Fruit fly (Drosophila melanogaster) whole organism, wandering third instar larva: ENCODE measurements around the gene CG42537.

Source experiments
- Abd-B ChIP-seq: fragments of >200 bp; optimal IDR thresholded peaks from 2 replicates; lab custom pipeline; 2017; ENCODE audit warnings: missing biosample characterization, missing genetic modification characterization
- CG32264 ChIP-seq: fragments of 200-800 bp; sonication (Bioruptor generic); optimal IDR thresholded peaks from 2 replicates; lab custom pipeline; 2016; ENCODE audit warnings: missing biosample characterization, missing genetic modification characterization
- CG9705 ChIP-seq: fragments of 200-800 bp; sonication (Bioruptor generic); optimal IDR thresholded peaks from 2 replicates; lab custom pipeline; 2018; ENCODE audit warnings: missing biosample characterization, mild to moderate bottlenecking, missing genetic modification characterization
- CrebA ChIP-seq: fragments of 200-800 bp; sonication (Bioruptor generic); optimal IDR thresholded peaks from 2 replicates; lab custom pipeline; 2016; ENCODE audit warnings: missing biosample characterization, mild to moderate bottlenecking, missing genetic modification characterization, borderline replicate concordance
- Dfd ChIP-seq: fragments of >200 bp; optimal IDR thresholded peaks from 2 replicates; lab custom pipeline; 2017; ENCODE audit warnings: missing biosample characterization, missing genetic modification characterization
- Dif ChIP-seq: fragments of 200-275, 200-300 bp; sonication (Bioruptor generic); optimal IDR thresholded peaks from 2 replicates; lab custom pipeline; 2018; ENCODE audit warnings: missing biosample characterization, missing genetic modification characterization; ENCODE audit not compliant: partially characterized antibody
- GATAd ChIP-seq: sonication (Bioruptor generic); optimal IDR thresholded peaks from 2 replicates; lab custom pipeline; 2016; ENCODE audit warnings: missing biosample characterization, missing genetic modification characterization
- HLH106 ChIP-seq: fragments of 200-800 bp; optimal IDR thresholded peaks from 3 replicates; lab custom pipeline; 2019; ENCODE audit warnings: missing biosample characterization, mild to moderate bottlenecking, missing genetic modification characterization, moderate library complexity
- Hnf4 ChIP-seq: fragments of 200-800 bp; sonication (Bioruptor generic); optimal IDR thresholded peaks from 2 replicates; lab custom pipeline; 2016; ENCODE audit warnings: missing biosample characterization, mild to moderate bottlenecking, missing genetic modification characterization
- Hr78 ChIP-seq: fragments of >200 bp; optimal IDR thresholded peaks from 2 replicates; lab custom pipeline; 2017; ENCODE audit warnings: missing biosample characterization, missing genetic modification characterization
- Hr83 ChIP-seq: fragments of 200-300 bp; sonication (Bioruptor generic); optimal IDR thresholded peaks from 2 replicates; lab custom pipeline; 2016; ENCODE audit warnings: missing biosample characterization, mild to moderate bottlenecking, missing genetic modification characterization, moderate library complexity; ENCODE audit not compliant: poor library complexity, severe bottlenecking
- Jra ChIP-seq: sonication (Bioruptor generic); optimal IDR thresholded peaks from 2 replicates; lab custom pipeline; 2016; ENCODE audit warnings: missing biosample characterization, missing genetic modification characterization
- Mio ChIP-seq: sonication (Bioruptor generic); optimal IDR thresholded peaks from 2 replicates; lab custom pipeline; 2016; ENCODE audit warnings: missing biosample characterization, missing genetic modification characterization
- N ChIP-seq: fragments of >200 bp; optimal IDR thresholded peaks from 2 replicates; lab custom pipeline; 2018; ENCODE audit warnings: missing biosample characterization, missing external identifiers, missing genetic modification characterization
- Rel ChIP-seq, 2 experiments: fragments of 200-800 bp; sonication (Bioruptor generic) in 1 of 2; optimal IDR thresholded peaks; 2 replicates in 1 of 2; 3 replicates in 1 of 2; lab custom pipeline; 2016 to 2019; ENCODE audit warnings: mild to moderate bottlenecking in 2 of 2, missing biosample characterization in 2 of 2, missing genetic modification characterization in 2 of 2, moderate library complexity in 1 of 2
- Sp1 ChIP-seq: fragments of 200-800 bp; sonication (Bioruptor generic); optimal IDR thresholded peaks from 3 replicates; lab custom pipeline; 2019; ENCODE audit warnings: missing biosample characterization, mild to moderate bottlenecking, missing genetic modification characterization, moderate library complexity
- Vsx2 ChIP-seq: fragments of 200-300, 225-300 bp; sonication (Bioruptor generic); optimal IDR thresholded peaks from 2 replicates; lab custom pipeline; 2018; ENCODE audit warnings: missing biosample characterization, missing genetic modification characterization; ENCODE audit not compliant: partially characterized antibody
- br ChIP-seq: fragments of 200-800 bp; sonication (Bioruptor generic); optimal IDR thresholded peaks from 2 replicates; lab custom pipeline; 2016; ENCODE audit warnings: missing biosample characterization, missing genetic modification characterization
- brk ChIP-seq: fragments of 200-800 bp; sonication (Bioruptor generic); optimal IDR thresholded peaks from 2 replicates; lab custom pipeline; 2016; ENCODE audit warnings: missing biosample characterization, mild to moderate bottlenecking, missing genetic modification characterization
- dl ChIP-seq, 2 experiments: fragments of 175-275, 200-275 bp in 1 of 2; fragments of 200-275 bp in 1 of 2; sonication (Bioruptor generic); optimal IDR thresholded peaks; lab custom pipeline; 2018; ENCODE audit warnings: mild to moderate bottlenecking in 2 of 2, missing biosample characterization in 2 of 2, missing genetic modification characterization in 2 of 2, moderate library complexity in 2 of 2; ENCODE audit not compliant: partially characterized antibody in 2 of 2, insufficient read depth in 1 of 2
- dmrt93B ChIP-seq: fragments of 200-800 bp; sonication (Bioruptor generic); optimal IDR thresholded peaks from 2 replicates; lab custom pipeline; 2018; ENCODE audit warnings: missing biosample characterization, mild to moderate bottlenecking, missing genetic modification characterization
- dsf ChIP-seq: sonication (Bioruptor generic); optimal IDR thresholded peaks from 2 replicates; lab custom pipeline; 2016; ENCODE audit warnings: missing biosample characterization, missing genetic modification characterization, borderline replicate concordance
- ey ChIP-seq: fragments of 200-800 bp; sonication (Bioruptor generic); optimal IDR thresholded peaks from 2 replicates; lab custom pipeline; 2016; ENCODE audit warnings: missing biosample characterization, missing genetic modification characterization
- foxo ChIP-seq, 2 experiments: fragments of 200-800 bp; sonication (Bioruptor generic); optimal IDR thresholded peaks; 2 replicates in 1 of 2; 3 replicates in 1 of 2; lab custom pipeline; 2016 to 2017; ENCODE audit warnings: missing biosample characterization in 2 of 2, missing genetic modification characterization in 2 of 2
- fru ChIP-seq: fragments of 200-800 bp; sonication (Bioruptor generic); optimal IDR thresholded peaks from 3 replicates; lab custom pipeline; 2016; ENCODE audit warnings: missing biosample characterization, mild to moderate bottlenecking, missing genetic modification characterization
- h ChIP-seq: fragments of 200-800 bp; sonication (Bioruptor generic); optimal IDR thresholded peaks from 3 replicates; lab custom pipeline; 2016; ENCODE audit warnings: missing biosample characterization, mild to moderate bottlenecking, missing genetic modification characterization
- jim ChIP-seq: fragments of 175-275, 200-325 bp; sonication (Bioruptor generic); optimal IDR thresholded peaks from 2 replicates; lab custom pipeline; 2016; ENCODE audit warnings: missing biosample characterization, mild to moderate bottlenecking, missing genetic modification characterization
- lola ChIP-seq: fragments of >200 bp; optimal IDR thresholded peaks from 2 replicates; lab custom pipeline; 2017; ENCODE audit warnings: missing biosample characterization, missing genetic modification characterization
- pan ChIP-seq: fragments of >200 bp; optimal IDR thresholded peaks from 2 replicates; lab custom pipeline; 2017
- psq ChIP-seq: fragments of 200-800 bp; sonication (Bioruptor generic); optimal IDR thresholded peaks from 3 replicates; lab custom pipeline; 2017; ENCODE audit warnings: missing biosample characterization, mild to moderate bottlenecking, missing genetic modification characterization, moderate library complexity
- rgr ChIP-seq: fragments of 200-800 bp; sonication (Bioruptor generic); optimal IDR thresholded peaks from 3 replicates; lab custom pipeline; 2016; ENCODE audit warnings: missing biosample characterization, mild to moderate bottlenecking, missing genetic modification characterization
- sage ChIP-seq: fragments of 200-800 bp; sonication (Bioruptor generic); optimal IDR thresholded peaks from 2 replicates; lab custom pipeline; 2016; ENCODE audit warnings: missing biosample characterization, mild to moderate bottlenecking, missing genetic modification characterization
- sv ChIP-seq: fragments of 200-800 bp; sonication (Bioruptor generic); optimal IDR thresholded peaks from 3 replicates; lab custom pipeline; 2016; ENCODE audit warnings: missing biosample characterization, missing genetic modification characterization
- tai ChIP-seq: sonication (Bioruptor generic); optimal IDR thresholded peaks from 2 replicates; lab custom pipeline; 2016; ENCODE audit warnings: missing biosample characterization, missing genetic modification characterization
- usp ChIP-seq: fragments of >200 bp; optimal IDR thresholded peaks from 2 replicates; lab custom pipeline; 2017; ENCODE audit warnings: missing biosample characterization, missing genetic modification characterization
- woc ChIP-seq: sonication (Bioruptor generic); optimal IDR thresholded peaks from 2 replicates; lab custom pipeline; 2016; ENCODE audit warnings: missing biosample characterization, mild to moderate bottlenecking, missing genetic modification characterization

Gene CG42537

DNA sequence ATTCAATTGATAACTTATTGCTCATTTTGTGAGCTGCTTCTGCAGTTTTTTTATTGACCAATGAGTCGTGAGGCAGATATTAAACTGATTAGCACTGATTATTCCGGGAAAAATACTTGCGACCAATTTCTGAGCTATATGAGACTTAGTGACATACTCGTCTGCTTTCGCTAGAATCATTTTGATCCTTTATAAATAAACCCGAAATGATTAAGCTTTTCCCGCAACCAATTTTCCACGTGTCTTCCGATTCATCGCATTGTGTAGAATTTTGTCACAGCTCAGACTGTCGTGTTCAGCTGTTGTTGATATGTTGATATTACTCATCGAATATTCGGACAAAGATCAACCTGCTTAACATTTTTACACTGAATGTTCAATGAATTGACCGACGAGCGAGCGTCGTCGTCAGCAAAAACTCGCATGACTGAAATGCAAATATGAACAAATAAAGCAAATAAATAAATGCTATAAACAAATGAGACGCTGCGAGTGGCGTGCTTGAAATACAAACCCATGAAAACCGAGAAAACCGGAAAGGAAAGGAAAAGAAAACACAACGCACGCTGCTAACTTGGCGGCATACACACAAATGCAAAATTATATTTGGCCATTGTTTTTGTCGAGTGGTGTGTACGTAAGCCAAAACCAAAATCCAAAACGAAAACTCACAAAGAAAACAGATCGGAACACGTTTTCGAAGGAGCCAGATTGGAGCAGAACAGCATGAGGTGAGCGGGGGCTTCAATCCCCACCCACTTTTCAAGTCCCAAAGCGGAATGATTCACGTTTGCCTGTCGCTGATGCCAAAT lies 23.3 kb downstream of the CG42537 start (continued):
- no peak for TF ChIP-seq br (GFP tag; lab: Kevin White, UChicago)
- peak; percentile 19 for TF ChIP-seq h (GFP tag; lab: Kevin White, UChicago)
- TF ChIP-seq jim (GFP tag; lab: Kevin White, UChicago), result no peak
- no peak for TF ChIP-seq ey (GFP tag; lab: Kevin White, UChicago)

DNA sequence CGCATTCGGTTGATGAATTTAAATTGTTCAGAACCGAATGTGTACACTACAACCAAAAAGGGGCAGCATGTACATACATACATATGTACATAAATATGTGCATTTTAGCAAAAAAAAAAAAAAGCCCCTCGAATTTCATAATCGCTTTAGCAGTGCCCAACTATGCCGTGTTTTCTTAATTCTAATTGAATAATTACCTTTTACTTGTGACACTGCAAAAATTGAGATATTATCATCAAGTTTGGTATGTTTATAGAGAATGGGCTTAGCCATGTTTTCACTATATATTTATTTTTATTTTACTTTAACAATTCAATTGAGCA lies 23.9 kb downstream of the CG42537 start:
- no peak for TF ChIP-seq CG9705 (GFP tag; lab: Kevin White, UChicago)
- TF ChIP-seq ey (GFP tag; lab: Kevin White, UChicago), result peak; percentile 9
- peak; percentile 17 for TF ChIP-seq HLH106 (tag; lab: Kevin White, UChicago)
- TF ChIP-seq rgr (GFP tag; lab: Kevin White, UChicago), result peak; percentile 30
- no peak for TF ChIP-seq Hr78 (GFP tag; lab: Kevin White, UChicago)
- no peak for TF ChIP-seq psq (GFP tag; lab: Kevin White, UChicago)
- TF ChIP-seq sage (GFP tag; lab: Kevin White, UChicago), result no peak
- no peak for TF ChIP-seq Hnf4
- TF ChIP-seq Vsx2 (GFP tag; lab: Kevin White, UChicago), result no peak
- no peak for TF ChIP-seq usp
- no peak for TF ChIP-seq Hr83 (GFP tag; lab: Kevin White, UChicago)
- TF ChIP-seq sv (GFP tag; lab: Kevin White, UChicago), result no peak
- peak in 1 of 2 experiments; percentile 3 for TF ChIP-seq foxo (GFP tag; optimal IDR thresholded peaks at IDR 0.05; lab: Kevin White, UChicago)
- TF ChIP-seq Rel (GFP tag; optimal IDR thresholded peaks at IDR 0.05; lab: Kevin White, UChicago), result no peak
- TF ChIP-seq Rel (tag; optimal IDR thresholded peaks at IDR 0.05; lab: Kevin White, UChicago), result no peak
- peak; percentile 42 for TF ChIP-seq fru (GFP tag; lab: Kevin White, UChicago)

DNA sequence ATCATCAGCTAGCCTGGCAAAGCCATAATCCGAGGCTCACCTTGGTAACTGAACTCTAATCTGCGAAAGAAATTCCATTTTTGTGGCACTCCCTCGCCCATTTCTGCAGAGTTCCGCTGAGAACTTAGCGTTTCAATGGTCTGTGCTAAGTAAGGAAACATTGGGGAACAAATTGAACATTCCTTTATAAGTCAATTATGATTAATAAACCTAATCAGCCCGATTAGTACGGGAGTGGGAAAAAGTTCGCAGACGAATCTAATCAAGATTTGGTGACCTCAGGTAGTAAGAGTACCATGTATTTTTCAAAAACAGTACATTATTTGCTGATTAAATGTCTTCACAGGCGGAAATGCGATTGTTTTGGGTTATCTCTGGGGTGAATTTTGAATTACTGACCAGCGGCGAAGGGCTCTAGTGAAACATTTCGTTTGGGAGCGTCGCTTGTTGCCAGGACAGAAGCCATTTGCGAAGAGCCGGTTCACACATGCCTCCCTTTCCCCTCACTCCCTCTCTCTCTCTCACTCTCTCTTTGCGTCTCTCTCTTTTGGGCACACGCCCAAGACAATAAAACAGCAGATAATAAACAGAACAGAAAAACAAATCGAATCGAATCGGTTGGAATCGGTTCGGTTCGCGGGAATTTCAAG lies 25.1 kb downstream of the CG42537 start:
- TF ChIP-seq CrebA (GFP tag; lab: Kevin White, UChicago) (no peak), sage (GFP tag; lab: Kevin White, UChicago) (no peak), dsf (GFP tag; lab: Kevin White, UChicago) (no peak), fru (GFP tag; lab: Kevin White, UChicago) (no peak), pan (no peak), GATAd (no peak), Hr83 (GFP tag; lab: Kevin White, UChicago) (no peak), Dif (GFP tag; lab: Kevin White, UChicago) (peak; percentile 43), usp (no peak), Hnf4 (no peak), sv (GFP tag; lab: Kevin White, UChicago) (no peak), lola (no peak), woc (GFP tag; lab: Kevin White, UChicago) (no peak), CG9705 (GFP tag; lab: Kevin White, UChicago) (no peak), tai (no peak), psq (GFP tag; lab: Kevin White, UChicago) (peak; percentile 48), h (GFP tag; lab: Kevin White, UChicago) (peak; percentile 76), brk (no peak), rgr (GFP tag; lab: Kevin White, UChicago) (no peak), Rel (GFP tag; optimal IDR thresholded peaks at IDR 0.05; lab: Kevin White, UChicago) (no peak), Rel (tag; optimal IDR thresholded peaks at IDR 0.05; lab: Kevin White, UChicago) (peak; percentile 22), CG32264 (GFP tag; lab: Kevin White, UChicago) (no peak), Dfd (GFP tag; lab: Kevin White, UChicago) (no peak), Sp1 (GFP tag; lab: Kevin White, UChicago) (no peak), N (GFP tag; lab: Kevin White, UChicago) (no peak), HLH106 (tag; lab: Kevin White, UChicago) (no peak), Jra (GFP tag; lab: Kevin White, UChicago) (no peak), Vsx2 (GFP tag; lab: Kevin White, UChicago) (no peak), Mio (GFP tag; lab: Kevin White, UChicago) (no peak), foxo (GFP tag; optimal IDR thresholded peaks at IDR 0.05; lab: Kevin White, UChicago) (peak in 1 of 2 experiments; percentile 10), jim (GFP tag; lab: Kevin White, UChicago) (no peak), dl (GFP tag; optimal IDR thresholded peaks at IDR 0.05; lab: Kevin White, UChicago; ENCODE audit: insufficient read depth in 1 of 2, partially characterized antibody in 2 of 2) (no peak), Abd-B (no peak), dmrt93B (no peak), Hr78 (GFP tag; lab: Kevin White, UChicago) (no peak), br (GFP tag; lab: Kevin White, UChicago) (no peak), ey (GFP tag; lab: Kevin White, UChicago) (no peak)
- TF ChIP-seq, all 38 proteins: peak for 5
